Fruit fly (Drosophila melanogaster) whole organism, adult: Measurements from ENCODE around the gene mys.

Experiments used
- CG7045 ChIP-seq: fragments of 200-800 bp; sonication (Bioruptor generic); optimal IDR thresholded peaks from 2 replicates; lab custom pipeline; 2017; ENCODE audit warnings: missing biosample characterization, mild to moderate bottlenecking, missing genetic modification characterization
- CG7101 ChIP-seq: fragments of 200-800 bp; sonication (Bioruptor generic); optimal IDR thresholded peaks from 2 replicates; lab custom pipeline; 2018; ENCODE audit warnings: missing biosample characterization, mild to moderate bottlenecking, missing genetic modification characterization, moderate library complexity
- Clk ChIP-seq: fragments of 200-800 bp; sonication (Bioruptor generic); optimal IDR thresholded peaks from 2 replicates; lab custom pipeline; 2017; ENCODE audit warnings: missing biosample characterization, missing genetic modification characterization
- Hr96 ChIP-seq: fragments of 200-800 bp; sonication (Bioruptor generic); optimal IDR thresholded peaks from 2 replicates; lab custom pipeline; 2016; ENCODE audit warnings: missing biosample characterization, missing genetic modification characterization
- Mnt ChIP-seq: fragments of 200-800 bp; sonication (Bioruptor generic); optimal IDR thresholded peaks from 2 replicates; lab custom pipeline; 2016; ENCODE audit warnings: missing biosample characterization, mild to moderate bottlenecking, missing genetic modification characterization
- bab1 ChIP-seq: fragments of 200-800 bp; sonication (Bioruptor generic); optimal IDR thresholded peaks from 3 replicates; lab custom pipeline; 2019; ENCODE audit warnings: missing biosample characterization, mild to moderate bottlenecking, missing genetic modification characterization, moderate library complexity
- cic ChIP-seq: fragments of 200-800 bp; sonication (Bioruptor generic); optimal IDR thresholded peaks from 2 replicates; lab custom pipeline; 2017; ENCODE audit warnings: missing biosample characterization, mild to moderate bottlenecking, missing genetic modification characterization, moderate library complexity
- cnc ChIP-seq, 2 experiments: fragments of >200 bp; optimal IDR thresholded peaks; 2 replicates each; lab custom pipeline; 2017
- kay ChIP-seq: fragments of 200-800 bp; sonication (Bioruptor generic); peaks from one replicate; lab custom pipeline; 2016; ENCODE audit warnings: missing biosample characterization, missing genetic modification characterization, borderline replicate concordance
- ovo ChIP-seq: fragments of 200-800 bp; sonication (Bioruptor generic); optimal IDR thresholded peaks from 2 replicates; lab custom pipeline; 2016; ENCODE audit warnings: missing biosample characterization, missing genetic modification characterization
- tj ChIP-seq: fragments of 200-800 bp; sonication (Bioruptor generic); optimal IDR thresholded peaks from 3 replicates; lab custom pipeline; 2017; ENCODE audit warnings: missing biosample characterization, mild to moderate bottlenecking, missing genetic modification characterization, moderate library complexity
- toe ChIP-seq: fragments of 200-800 bp; sonication (Bioruptor generic); optimal IDR thresholded peaks from 2 replicates; lab custom pipeline; 2016; ENCODE audit warnings: missing biosample characterization, missing genetic modification characterization

DNA sequence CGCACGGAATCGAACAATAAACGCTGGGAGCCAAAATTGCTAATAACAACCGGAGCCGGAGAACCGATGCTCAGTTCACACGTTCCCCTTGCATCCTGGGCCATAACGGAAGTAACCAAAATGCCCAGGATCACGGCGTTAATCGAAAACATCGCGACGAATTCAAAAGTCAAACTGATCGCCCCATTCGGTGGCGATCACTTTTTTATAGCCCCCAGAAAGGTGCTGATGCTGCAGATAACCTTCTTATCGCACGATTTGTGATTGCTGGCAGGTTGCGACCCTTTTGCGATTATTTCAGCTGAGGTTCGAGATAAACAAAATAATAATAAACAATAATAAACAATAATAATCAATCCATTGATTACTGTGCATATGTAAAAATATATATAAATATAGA is 24.1 kb upstream of the mys start, which contains the start of gene CG2233:
- TF ChIP-seq kay (GFP tag; lab: Kevin White, UChicago) (no peak), tj (GFP tag; lab: Kevin White, UChicago) (peak; percentile 73), bab1 (no peak), cnc (optimal IDR thresholded peaks at IDR 0.05; lab: Kevin White, UChicago) (no peak), Mnt (GFP tag; lab: Kevin White, UChicago) (no peak), CG7045 (no peak), CG7101 (no peak), toe (GFP tag; lab: Kevin White, UChicago) (no peak), Hr96 (no peak), ovo (GFP tag; lab: Kevin White, UChicago) (no peak), cic (GFP tag; lab: Kevin White, UChicago) (peak; percentile 83), Clk (GFP tag; lab: Kevin White, UChicago) (no peak)
